Fruit fly (Drosophila melanogaster): ENCODE measurements around the gene CG9286.

DNA sequence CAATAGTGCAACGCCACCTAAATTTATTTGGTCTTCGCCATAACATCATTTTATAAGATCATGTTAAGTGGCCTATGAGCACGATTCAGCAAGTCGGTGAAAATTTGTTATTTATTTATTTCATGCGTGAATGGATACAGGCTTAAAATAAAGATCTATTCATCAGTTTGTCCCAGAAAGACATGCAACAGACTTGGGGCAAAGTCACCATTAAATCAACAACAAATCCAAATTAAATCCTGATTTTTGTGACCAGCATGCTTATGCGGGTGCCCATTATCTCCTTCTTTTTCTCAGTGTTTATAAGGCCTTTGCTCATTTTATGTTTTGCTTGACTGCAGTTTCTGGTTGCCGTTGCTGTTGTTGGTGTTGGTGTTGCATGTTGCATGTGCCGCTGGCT, 27.1 kb downstream of the CG9286 start:
- no peak for TF ChIP-seq CG1620 (GFP tag; optimal IDR thresholded peaks at IDR 0.05)
- TF ChIP-seq cic (GFP tag; optimal IDR thresholded peaks at IDR 0.05) = no peak
- no peak for TF ChIP-seq CG7101 (tag; optimal IDR thresholded peaks at IDR 0.05)
- TF ChIP-seq bab1 (GFP tag; optimal IDR thresholded peaks at IDR 0.05) = no peak
- TF ChIP-seq Hr96 (GFP tag; optimal IDR thresholded peaks at IDR 0.05) = no peak
- no peak for TF ChIP-seq CG12768 (GFP tag; optimal IDR thresholded peaks at IDR 0.05)
- no peak for TF ChIP-seq cnc (optimal IDR thresholded peaks at IDR 0.05)
- no peak for TF ChIP-seq toe (GFP tag; optimal IDR thresholded peaks at IDR 0.05)
- no peak for TF ChIP-seq Mnt (GFP tag; optimal IDR thresholded peaks at IDR 0.05)
